Comparison of ENCODE assay signal across 4 fruit fly cellular contexts in genomic region chr3L:7149827-7150226, dm6.
TF ChIP-seq lines count a peak whose summit lies in the region.

No protein-coding gene starts in this region.

- TF ChIP-seq CTCF in whole organism, embryonic (GFP tag; optimal IDR thresholded peaks at IDR 0.05; lab: Kevin White, UChicago), result no peak

TF ChIP-seq in whole organism, embryonic, 481 proteins besides CTCF, POLR2A, EP300 and RAD21 (continues in another document):
- peak; percentile 21 for TF ChIP-seq Blimp-1 (GFP tag; optimal IDR thresholded peaks at IDR 0.05; lab: Kevin White, UChicago)
- no peak for TF ChIP-seq jing (GFP tag; optimal IDR thresholded peaks at IDR 0.05; lab: Kevin White, UChicago)
- TF ChIP-seq CG12391 (tag; optimal IDR thresholded peaks at IDR 0.05; lab: Kevin White, UChicago), result peak; percentile 16
- peak; percentile 8 for TF ChIP-seq fd96Cb (tag; optimal IDR thresholded peaks at IDR 0.05; lab: Kevin White, UChicago)
- no peak for TF ChIP-seq Deaf1 (tag; optimal IDR thresholded peaks at IDR 0.05; lab: Kevin White, UChicago)
- TF ChIP-seq CG8388 (GFP tag; optimal IDR thresholded peaks at IDR 0.05; lab: Kevin White, UChicago), result peak; percentile 22
- peak; percentile 65 for TF ChIP-seq Drgx (GFP tag; IDR thresholded peaks at IDR 0.05; lab: Robert Waterston, UW)
- TF ChIP-seq CG7963 (GFP tag; IDR thresholded peaks at IDR 0.05; lab: Robert Waterston, UW; ENCODE audit: partially characterized antibody), result no peak
- TF ChIP-seq Sox102F (GFP tag; optimal IDR thresholded peaks at IDR 0.05; lab: Kevin White, UChicago), result peak; percentile 58
- no peak for TF ChIP-seq NFAT (GFP tag; IDR thresholded peaks at IDR 0.05; lab: Robert Waterston, UW)
- TF ChIP-seq eve (GFP tag; optimal IDR thresholded peaks at IDR 0.05; lab: Kevin White, UChicago), result no peak
- TF ChIP-seq prd (optimal IDR thresholded peaks at IDR 0.05; lab: Kevin White, UChicago), result no peak
- no peak for TF ChIP-seq prd (GFP tag; IDR thresholded peaks at IDR 0.05; lab: Robert Waterston, UW)
- no peak for TF ChIP-seq bcd (GFP tag; optimal IDR thresholded peaks at IDR 0.05; lab: Kevin White, UChicago)
- TF ChIP-seq Max (GFP tag; optimal IDR thresholded peaks at IDR 0.05; lab: Kevin White, UChicago), result no peak
- TF ChIP-seq bsh (GFP tag; optimal IDR thresholded peaks at IDR 0.05; lab: Kevin White, UChicago), result peak; percentile 50 to 76
- TF ChIP-seq nom (GFP tag; optimal IDR thresholded peaks at IDR 0.05; lab: Kevin White, UChicago), result peak; percentile 33
- TF ChIP-seq CG8924 (tag; optimal IDR thresholded peaks at IDR 0.05; lab: Kevin White, UChicago), result peak; percentile 16
- peak; percentile 53 for TF ChIP-seq zf30C (GFP tag; optimal IDR thresholded peaks at IDR 0.05; lab: Kevin White, UChicago)
- TF ChIP-seq CoRest (tag; optimal IDR thresholded peaks at IDR 0.05; lab: Kevin White, UChicago), result peak; percentile 18
- TF ChIP-seq Hmx (GFP tag; optimal IDR thresholded peaks at IDR 0.05; lab: Kevin White, UChicago), result no peak
- peak; percentile 68; the same call in 1 of the 3 replicates for TF ChIP-seq ci (GFP tag; IDR thresholded peaks at IDR 0.05; lab: Robert Waterston, UW)
- peak; percentile 12 for TF ChIP-seq az2 (GFP tag; optimal IDR thresholded peaks at IDR 0.05; lab: Kevin White, UChicago)

TF ChIP-seq in whole organism, prepupa, 60 proteins besides CTCF, POLR2A, EP300 and RAD21 (continues in another document):
- TF ChIP-seq CG11762 (GFP tag; optimal IDR thresholded peaks at IDR 0.05; lab: Kevin White, UChicago; ENCODE audit: insufficient read depth) (peak; percentile 69), pdm3 (GFP tag; optimal IDR thresholded peaks at IDR 0.05; lab: Kevin White, UChicago) (peak; percentile 43), cyc (GFP tag; optimal IDR thresholded peaks at IDR 0.05; lab: Kevin White, UChicago) (peak; percentile 24), Ets96B (tag; optimal IDR thresholded peaks at IDR 0.05; lab: Kevin White, UChicago) (peak; percentile 86), ss (GFP tag; optimal IDR thresholded peaks at IDR 0.05; lab: Kevin White, UChicago) (peak; percentile 47 to 68), CG6276 (GFP tag; optimal IDR thresholded peaks at IDR 0.05; lab: Kevin White, UChicago) (peak; percentile 76), CG11902 (GFP tag; optimal IDR thresholded peaks at IDR 0.05; lab: Kevin White, UChicago) (peak; percentile 25), CG15336 (GFP tag; IDR thresholded peaks at IDR 0.05; lab: Robert Waterston, UW) (peak; percentile 85), Eip78C (GFP tag; lab: Kevin White, UChicago) (peak; percentile 94), salr (GFP tag; optimal IDR thresholded peaks at IDR 0.05; lab: Kevin White, UChicago) (peak; percentile 72 to 86), Sox102F (GFP tag; optimal IDR thresholded peaks at IDR 0.05; lab: Kevin White, UChicago) (peak; percentile 41), CG6163 (GFP tag; IDR thresholded peaks at IDR 0.05; lab: Robert Waterston, UW) (peak; percentile 83; the same call in 2 of the 3 replicates), Eip75B (GFP tag; optimal IDR thresholded peaks at IDR 0.05; lab: Kevin White, UChicago) (peak; percentile 48), CG3032 (tag; optimal IDR thresholded peaks at IDR 0.05; lab: Kevin White, UChicago) (peak; percentile 84), acj6 (GFP tag; optimal IDR thresholded peaks at IDR 0.05; lab: Kevin White, UChicago) (peak; percentile 77), CG11294 (GFP tag; IDR thresholded peaks at IDR 0.05; lab: Robert Waterston, UW) (no peak; the same call in 1 of the 2 replicates), CG6808 (GFP tag; optimal IDR thresholded peaks at IDR 0.05; lab: Kevin White, UChicago) (peak; percentile 77), CG10669 (GFP tag; optimal IDR thresholded peaks at IDR 0.05; lab: Kevin White, UChicago) (peak; percentile 87), topi (GFP tag; optimal IDR thresholded peaks at IDR 0.05; lab: Kevin White, UChicago) (peak; percentile 49), Sox14 (GFP tag; optimal IDR thresholded peaks at IDR 0.05; lab: Kevin White, UChicago) (peak; percentile 28), Hr38 (GFP tag; optimal IDR thresholded peaks at IDR 0.05; lab: Kevin White, UChicago) (no peak), Ets21C (GFP tag; optimal IDR thresholded peaks at IDR 0.05; lab: Kevin White, UChicago) (no peak), CG6792 (GFP tag; optimal IDR thresholded peaks at IDR 0.05; lab: Kevin White, UChicago) (peak; percentile 73)

TF ChIP-seq in whole organism, pupa, 21 proteins besides CTCF, POLR2A, EP300 and RAD21:
- TF ChIP-seq Pif1A (GFP tag; optimal IDR thresholded peaks at IDR 0.05; lab: Kevin White, UChicago) (peak; percentile 66), CG14655 (GFP tag; optimal IDR thresholded peaks at IDR 0.05; lab: Kevin White, UChicago) (peak; percentile 92), CG17806 (tag; optimal IDR thresholded peaks at IDR 0.05; lab: Kevin White, UChicago) (peak; percentile 87), rn (GFP tag; IDR thresholded peaks at IDR 0.05; lab: Robert Waterston, UW) (0 out of 2 replicates have a peak, but pooled peaks have one; percentile 31), Pif1B (GFP tag; optimal IDR thresholded peaks at IDR 0.05; lab: Kevin White, UChicago) (peak; percentile 67), CG15710 (tag; optimal IDR thresholded peaks at IDR 0.05; lab: Kevin White, UChicago) (peak; percentile 86), Snoo (tag; optimal IDR thresholded peaks at IDR 0.05; lab: Kevin White, UChicago) (peak; percentile 49), fd96Ca (GFP tag; IDR thresholded peaks at IDR 0.05; lab: Robert Waterston, UW) (peak; percentile 62; the same call in 2 of the 3 replicates), CG10348 (GFP tag; IDR thresholded peaks at IDR 0.05; lab: Robert Waterston, UW) (no peak), EcR (GFP tag; optimal IDR thresholded peaks at IDR 0.05; lab: Kevin White, UChicago) (no peak), D1 (tag; optimal IDR thresholded peaks at IDR 0.05; lab: Kevin White, UChicago) (peak; percentile 51), gl (tag; optimal IDR thresholded peaks at IDR 0.05; lab: Kevin White, UChicago) (peak; percentile 30), CG8301 (tag; optimal IDR thresholded peaks at IDR 0.05; lab: Kevin White, UChicago) (peak; percentile 88), CG4496 (GFP tag; IDR thresholded peaks at IDR 0.05; lab: Robert Waterston, UW) (peak; percentile 77), CG9948 (tag; optimal IDR thresholded peaks at IDR 0.05; lab: Kevin White, UChicago) (peak; percentile 86), CG34367 (tag; optimal IDR thresholded peaks at IDR 0.05; lab: Kevin White, UChicago) (peak; percentile 85), CG13204 (GFP tag; optimal IDR thresholded peaks at IDR 0.05; lab: Kevin White, UChicago) (peak; percentile 19), Ets98B (GFP tag; IDR thresholded peaks at IDR 0.05; lab: Robert Waterston, UW) (peak; percentile 35; the same call in 1 of the 2 replicates), CG8159 (tag; optimal IDR thresholded peaks at IDR 0.05; lab: Kevin White, UChicago) (peak; percentile 90), CG32121 (GFP tag; IDR thresholded peaks at IDR 0.05; lab: Robert Waterston, UW) (peak; percentile 55; the same call in 1 of the 2 replicates), CG12605 (GFP tag; IDR thresholded peaks at IDR 0.05; lab: Robert Waterston, UW) (peak; percentile 68)

TF ChIP-seq in whole organism, wandering third instar larva, 38 proteins besides CTCF, POLR2A, EP300 and RAD21:
- TF ChIP-seq fru (GFP tag; optimal IDR thresholded peaks at IDR 0.05; lab: Kevin White, UChicago) (peak; percentile 9), h (GFP tag; optimal IDR thresholded peaks at IDR 0.05; lab: Kevin White, UChicago) (peak; percentile 30), brk (GFP tag; optimal IDR thresholded peaks at IDR 0.05; lab: Kevin White, UChicago) (no peak), foxo (GFP tag; optimal IDR thresholded peaks at IDR 0.05; lab: Kevin White, UChicago) (peak in 1 of 2 experiments; percentile 13), sage (GFP tag; optimal IDR thresholded peaks at IDR 0.05; lab: Kevin White, UChicago) (peak; percentile 7), Hr78 (GFP tag; optimal IDR thresholded peaks at IDR 0.05; lab: Kevin White, UChicago) (no peak), ey (GFP tag; optimal IDR thresholded peaks at IDR 0.05; lab: Kevin White, UChicago) (peak; percentile 11), rgr (GFP tag; optimal IDR thresholded peaks at IDR 0.05; lab: Kevin White, UChicago) (peak; percentile 33), psq (GFP tag; optimal IDR thresholded peaks at IDR 0.05; lab: Kevin White, UChicago) (peak; percentile 26), woc (GFP tag; optimal IDR thresholded peaks at IDR 0.05; lab: Kevin White, UChicago) (no peak), Sp1 (GFP tag; optimal IDR thresholded peaks at IDR 0.05; lab: Kevin White, UChicago) (peak; percentile 30), HLH106 (tag; optimal IDR thresholded peaks at IDR 0.05; lab: Kevin White, UChicago) (peak; percentile 35)

Comparison
In these comparisons a context has a peak if more than half of its experiments do, and no peak if none do; other contexts are left out.
1. Of the 7 proteins assayed by ChIP-seq in both whole organism, embryonic and whole organism, prepupa: peak only in whole organism, embryonic: Blimp-1; only in whole organism, prepupa: CG16779, Gug, Hr39 and Lpt; in both: Sox102F; in neither: 1.